Fruit fly (Drosophila melanogaster): Measurements from ENCODE around the gene CG13671.
A peak's percentile ranks its signal among the peaks of the same experiment; 100 is the strongest.

The CG13671 gene

dm6 chr3L:8289336-8290258, 10.3 kb upstream of the CG13671 start, which contains the start of gene cert:
cert (minus strand) TSS chr3L:8289870.
- TF ChIP-seq kay (GFP tag; ENCODE audit: borderline replicate concordance) (peak; percentile 11), Hr96 (GFP tag; optimal IDR thresholded peaks at IDR 0.05) (peak; percentile 58), CG1620 (GFP tag; optimal IDR thresholded peaks at IDR 0.05) (peak; percentile 2), Crg-1 (GFP tag; optimal IDR thresholded peaks at IDR 0.05) (peak; percentile 43), CG7045 (GFP tag; optimal IDR thresholded peaks at IDR 0.05) (no peak), toe (GFP tag; optimal IDR thresholded peaks at IDR 0.05) (peak; percentile 52), CG11617 (GFP tag; optimal IDR thresholded peaks at IDR 0.05) (no peak), Clk (GFP tag; optimal IDR thresholded peaks at IDR 0.05) (no peak), pad (GFP tag; optimal IDR thresholded peaks at IDR 0.05) (peak; percentile 33), cic (GFP tag; optimal IDR thresholded peaks at IDR 0.05) (peak; percentile 54), CG7101 (tag; optimal IDR thresholded peaks at IDR 0.05) (no peak), tj (GFP tag; optimal IDR thresholded peaks at IDR 0.05) (no peak), CG33017 (tag; optimal IDR thresholded peaks at IDR 0.05) (no peak), ovo (GFP tag; optimal IDR thresholded peaks at IDR 0.05) (no peak), CG5204 (GFP tag; optimal IDR thresholded peaks at IDR 0.05) (no peak), bab1 (GFP tag; optimal IDR thresholded peaks at IDR 0.05) (peak; percentile 32), Mnt (GFP tag; optimal IDR thresholded peaks at IDR 0.05) (no peak), CG12768 (GFP tag; optimal IDR thresholded peaks at IDR 0.05) (peak; percentile 52), cnc (optimal IDR thresholded peaks at IDR 0.05) (no peak), CG14711 (tag; optimal IDR thresholded peaks at IDR 0.05) (peak; percentile 45)

DNA sequence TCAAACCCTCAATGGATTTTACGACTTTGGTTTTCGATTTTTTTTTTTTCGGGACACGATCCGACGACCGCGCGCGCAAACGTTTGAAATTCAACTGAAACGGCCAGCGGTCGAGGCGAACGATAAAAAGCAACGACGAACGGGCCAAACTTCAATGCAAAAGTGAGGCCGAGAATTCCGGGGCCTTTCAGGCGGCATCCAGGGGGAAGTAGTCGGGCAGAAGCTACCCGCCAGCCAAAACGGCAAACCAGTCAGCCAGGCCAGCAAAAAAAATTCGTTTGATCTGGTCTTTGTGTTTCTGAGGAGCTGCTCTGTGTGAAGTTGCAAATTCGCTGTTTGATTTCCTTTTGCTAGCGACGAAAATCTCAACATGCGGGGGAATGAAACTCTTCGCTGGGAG, 4.6 kb upstream of the CG13671 start, which contains the start of gene CG7201:
Gene CG7201, minus strand, starts transcription at position 101 of the 400 bp plus-strand sequence.
- TF ChIP-seq CG7101 (tag; optimal IDR thresholded peaks at IDR 0.05): no peak
- no peak for TF ChIP-seq Hr96 (GFP tag; optimal IDR thresholded peaks at IDR 0.05)
- TF ChIP-seq ovo (GFP tag; optimal IDR thresholded peaks at IDR 0.05): no peak
- no peak for TF ChIP-seq CG12768 (GFP tag; optimal IDR thresholded peaks at IDR 0.05)
- TF ChIP-seq kay (GFP tag; ENCODE audit: borderline replicate concordance): no peak

- TF ChIP-seq bab1 (GFP tag; optimal IDR thresholded peaks at IDR 0.05) (peak; percentile 0), kay (GFP tag; ENCODE audit: borderline replicate concordance) (peak; percentile 96), Clk (GFP tag; optimal IDR thresholded peaks at IDR 0.05) (no peak), CG12768 (GFP tag; optimal IDR thresholded peaks at IDR 0.05) (no peak), Mnt (GFP tag; optimal IDR thresholded peaks at IDR 0.05) (no peak)
These were observed 2.9 kb upstream of the CG13671 start, which contains the start of gene Rab19 for dm6 chr3L:8296941-8297340. Rab19 (plus strand) TSS chr3L:8297018.

dm6 chr3L:8297488-8297887, 2.4 kb upstream of the CG13671 start:
- TF ChIP-seq cic (GFP tag; optimal IDR thresholded peaks at IDR 0.05): peak; percentile 24
- TF ChIP-seq Mnt (GFP tag; optimal IDR thresholded peaks at IDR 0.05): peak; percentile 68
- no peak for TF ChIP-seq CG1620 (GFP tag; optimal IDR thresholded peaks at IDR 0.05)

DNA sequence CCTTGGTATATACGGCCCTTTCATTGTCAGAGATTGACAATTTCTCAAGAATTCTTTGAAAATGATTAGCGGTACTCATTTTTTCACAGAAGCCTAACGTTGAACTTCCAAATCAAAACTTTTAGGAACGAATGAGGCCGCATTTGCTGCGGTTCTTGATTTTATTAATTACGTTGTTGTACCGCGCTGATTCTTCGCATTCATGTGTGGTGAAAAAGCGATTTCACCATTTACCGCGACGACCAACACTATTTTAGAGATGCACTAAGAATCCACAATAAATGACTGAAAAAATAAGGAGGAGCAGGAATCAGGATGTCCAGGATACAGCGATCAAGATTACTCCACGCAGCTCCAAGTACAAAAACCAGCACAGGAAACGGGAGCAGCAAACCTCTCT, 4.0 kb downstream of the CG13671 start, which contains the start of the genes CG7194 and Sbp2:
Gene CG7194, minus strand, starts transcription at position 148 of the 400 bp plus-strand sequence.
Gene Sbp2, plus strand, starts transcription at position 246 of the 400 bp plus-strand sequence.
- peak; percentile 18 for TF ChIP-seq CG12768 (GFP tag; optimal IDR thresholded peaks at IDR 0.05)
- no peak for TF ChIP-seq CG5204 (GFP tag; optimal IDR thresholded peaks at IDR 0.05)
- TF ChIP-seq CG33017 (tag; optimal IDR thresholded peaks at IDR 0.05): peak; percentile 25
- no peak for TF ChIP-seq kay (GFP tag; ENCODE audit: borderline replicate concordance)
- no peak for TF ChIP-seq pad (GFP tag; optimal IDR thresholded peaks at IDR 0.05)
- no peak for TF ChIP-seq CG7045 (GFP tag; optimal IDR thresholded peaks at IDR 0.05)
- TF ChIP-seq ovo (GFP tag; optimal IDR thresholded peaks at IDR 0.05): no peak
- TF ChIP-seq Hr96 (GFP tag; optimal IDR thresholded peaks at IDR 0.05): no peak
- TF ChIP-seq cnc (optimal IDR thresholded peaks at IDR 0.05): no peak
- TF ChIP-seq cic (GFP tag; optimal IDR thresholded peaks at IDR 0.05): no peak
- TF ChIP-seq CG7101 (tag; optimal IDR thresholded peaks at IDR 0.05): no peak
- TF ChIP-seq toe (GFP tag; optimal IDR thresholded peaks at IDR 0.05): no peak
- TF ChIP-seq Crg-1 (GFP tag; optimal IDR thresholded peaks at IDR 0.05): no peak
- no peak for TF ChIP-seq Clk (GFP tag; optimal IDR thresholded peaks at IDR 0.05)
- peak; percentile 9 for TF ChIP-seq CG11617 (GFP tag; optimal IDR thresholded peaks at IDR 0.05)
- no peak for TF ChIP-seq tj (GFP tag; optimal IDR thresholded peaks at IDR 0.05)
- TF ChIP-seq CG1620 (GFP tag; optimal IDR thresholded peaks at IDR 0.05): no peak
- TF ChIP-seq CG14711 (tag; optimal IDR thresholded peaks at IDR 0.05): no peak
- peak; percentile 15 for TF ChIP-seq bab1 (GFP tag; optimal IDR thresholded peaks at IDR 0.05)
- TF ChIP-seq Mnt (GFP tag; optimal IDR thresholded peaks at IDR 0.05): no peak

dm6 chr3L:8306880-8307279, 7.0 kb downstream of the CG13671 start, which contains the start of gene Gr66a:
Gr66a (minus strand) TSS chr3L:8306980.
- no peak for TF ChIP-seq Hr96 (GFP tag; optimal IDR thresholded peaks at IDR 0.05)
- TF ChIP-seq cic (GFP tag; optimal IDR thresholded peaks at IDR 0.05): no peak
- no peak for TF ChIP-seq Mnt (GFP tag; optimal IDR thresholded peaks at IDR 0.05)
- TF ChIP-seq toe (GFP tag; optimal IDR thresholded peaks at IDR 0.05): no peak
- TF ChIP-seq bab1 (GFP tag; optimal IDR thresholded peaks at IDR 0.05): no peak
- TF ChIP-seq Clk (GFP tag; optimal IDR thresholded peaks at IDR 0.05): no peak
- no peak for TF ChIP-seq kay (GFP tag; ENCODE audit: borderline replicate concordance)
- no peak for TF ChIP-seq CG33017 (tag; optimal IDR thresholded peaks at IDR 0.05)
- no peak for TF ChIP-seq CG14711 (tag; optimal IDR thresholded peaks at IDR 0.05)
- TF ChIP-seq ovo (GFP tag; optimal IDR thresholded peaks at IDR 0.05): no peak
- no peak for TF ChIP-seq pad (GFP tag; optimal IDR thresholded peaks at IDR 0.05)
- TF ChIP-seq CG11617 (GFP tag; optimal IDR thresholded peaks at IDR 0.05): no peak
- TF ChIP-seq tj (GFP tag; optimal IDR thresholded peaks at IDR 0.05): no peak
